Fruit fly (Drosophila melanogaster): Measurements from ENCODE around the gene CG18063.

CG18063 gene

DNA sequence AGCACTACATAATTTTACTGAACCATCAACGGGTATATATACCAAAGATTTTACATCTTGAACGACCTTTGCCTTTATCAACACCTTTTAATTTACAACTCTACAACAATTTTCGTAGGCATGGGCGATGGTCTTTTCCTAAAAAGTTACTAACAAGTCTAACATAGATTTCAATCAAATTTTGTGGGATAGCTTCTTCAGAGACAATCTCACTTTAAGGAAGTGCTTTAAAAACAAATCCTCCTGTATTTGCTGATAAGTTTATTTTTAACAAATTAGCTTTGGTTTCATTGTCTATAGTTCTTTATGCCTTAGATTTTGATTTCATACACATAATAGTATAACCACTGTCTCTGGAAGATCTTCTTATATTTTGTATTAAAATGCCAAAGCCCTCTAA, at the start of gene CG18063:
Gene CG18063, plus strand, starts transcription at position 301 of the 400 bp plus-strand sequence.
- no peak for TF ChIP-seq Sin3A (optimal IDR thresholded peaks at IDR 0.05)
- no peak for TF ChIP-seq h (optimal IDR thresholded peaks at IDR 0.05)
- no peak for TF ChIP-seq ttk (optimal IDR thresholded peaks at IDR 0.05)
- TF ChIP-seq psq (optimal IDR thresholded peaks at IDR 0.05) = no peak
- no peak for TF ChIP-seq Myc (optimal IDR thresholded peaks at IDR 0.05)
- no peak for TF ChIP-seq insv (optimal IDR thresholded peaks at IDR 0.05)

DNA sequence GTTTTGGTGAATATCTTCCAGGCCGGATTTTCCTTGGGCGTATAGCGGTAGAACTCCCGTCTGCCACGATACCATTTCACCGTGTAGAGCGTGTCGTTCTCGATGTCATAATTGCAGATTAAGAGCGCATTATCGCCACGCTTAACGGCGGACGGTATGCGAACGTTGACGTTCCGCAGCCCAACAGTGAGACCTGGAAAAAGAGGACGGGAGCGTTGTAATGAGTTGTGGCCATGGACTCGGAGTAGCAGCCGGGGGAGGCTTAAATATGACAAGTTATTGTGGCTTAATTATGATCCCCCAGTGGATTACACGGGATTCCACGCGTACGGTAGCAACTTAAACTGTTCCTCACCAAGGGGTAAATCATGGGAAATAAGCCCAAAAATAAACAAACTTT, 49.6 kb upstream of the CG18063 start:
- TF ChIP-seq Myc (optimal IDR thresholded peaks at IDR 0.05) = no peak
- TF ChIP-seq psq (optimal IDR thresholded peaks at IDR 0.05) = no peak
- no peak for TF ChIP-seq h (optimal IDR thresholded peaks at IDR 0.05)
- no peak for TF ChIP-seq insv (optimal IDR thresholded peaks at IDR 0.05)
- TF ChIP-seq Sin3A (optimal IDR thresholded peaks at IDR 0.05) = no peak
- TF ChIP-seq ttk (optimal IDR thresholded peaks at IDR 0.05) = no peak

DNA sequence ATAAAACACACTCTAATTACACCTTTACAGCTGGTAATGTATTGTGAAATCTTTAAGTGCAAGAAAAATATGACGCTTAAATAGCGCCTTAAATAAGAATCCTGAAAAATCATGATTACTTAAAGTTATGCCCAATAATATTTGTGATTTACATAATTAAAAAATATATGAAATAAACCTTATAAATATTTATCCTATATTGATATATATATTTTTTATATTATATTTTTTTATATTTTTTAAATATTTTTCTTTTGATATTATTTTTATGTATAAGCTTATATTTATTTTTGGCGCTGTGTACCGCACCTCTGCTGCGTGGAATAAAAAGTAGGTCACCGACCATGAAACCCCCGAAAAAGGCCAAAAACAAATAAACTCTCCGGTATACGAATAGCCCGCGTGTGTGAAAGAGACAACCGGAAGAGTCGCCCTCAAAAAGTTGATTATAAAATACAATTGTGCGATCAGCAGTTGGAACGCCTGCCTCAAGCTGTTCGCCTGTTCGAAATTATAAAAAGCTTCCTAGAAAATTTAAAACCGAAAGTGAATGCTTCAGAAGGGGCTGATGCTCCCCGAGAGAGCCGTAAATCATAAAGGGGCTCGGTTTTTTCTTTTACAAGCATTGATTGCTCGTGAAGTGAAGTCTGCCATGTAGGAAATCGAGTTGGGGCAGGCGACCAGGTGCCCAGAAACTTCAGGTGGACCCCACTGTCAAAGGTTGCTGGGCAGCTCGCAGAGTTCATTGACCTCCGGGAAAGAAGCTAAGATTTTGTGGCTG, 49.0 kb upstream of the CG18063 start:
- TF ChIP-seq psq (optimal IDR thresholded peaks at IDR 0.05) = no peak

DNA sequence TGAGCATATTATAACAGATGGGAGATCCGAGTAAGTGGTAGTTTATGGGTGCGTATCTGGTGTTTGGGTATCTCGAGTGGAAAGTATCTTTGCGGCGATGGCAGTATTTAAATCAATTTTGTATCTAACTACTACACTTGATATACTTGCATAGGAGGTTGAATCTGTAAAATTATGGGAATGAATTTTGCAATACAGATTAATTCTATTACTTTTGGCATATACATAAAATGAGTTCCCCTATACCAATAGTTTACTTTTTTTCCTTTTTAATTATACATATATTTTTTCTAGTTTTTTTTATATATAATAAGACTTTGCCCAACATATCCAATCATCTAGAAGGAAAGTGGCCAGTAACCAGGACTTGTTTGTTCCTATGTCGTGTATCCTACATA, 48.4 kb upstream of the CG18063 start:
- TF ChIP-seq psq (optimal IDR thresholded peaks at IDR 0.05) (no peak), Myc (optimal IDR thresholded peaks at IDR 0.05) (no peak), ttk (optimal IDR thresholded peaks at IDR 0.05) (no peak), Sin3A (optimal IDR thresholded peaks at IDR 0.05) (no peak), insv (optimal IDR thresholded peaks at IDR 0.05) (no peak), h (optimal IDR thresholded peaks at IDR 0.05) (no peak)

DNA sequence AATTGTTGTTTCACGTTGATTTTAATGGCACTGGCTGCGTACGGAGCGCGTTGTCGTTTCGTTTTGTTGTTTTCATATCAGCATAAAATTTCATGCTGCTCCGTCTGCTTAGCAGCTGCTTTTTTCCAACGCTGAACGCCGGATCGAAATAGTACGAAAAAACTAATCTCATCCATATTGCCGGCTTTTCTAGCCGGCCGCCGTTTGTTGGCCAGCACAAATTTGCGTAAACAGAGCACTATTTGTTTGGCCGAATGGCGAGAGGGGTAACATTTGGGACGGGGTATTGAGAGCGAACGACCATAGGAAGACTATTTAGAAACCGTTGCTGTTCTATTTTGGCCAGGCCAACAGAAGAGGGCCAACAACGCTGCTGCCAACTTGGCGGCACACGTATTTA, 47.8 kb upstream of the CG18063 start:
- no peak for TF ChIP-seq Sin3A (optimal IDR thresholded peaks at IDR 0.05)
- TF ChIP-seq insv (optimal IDR thresholded peaks at IDR 0.05) = no peak
- no peak for TF ChIP-seq Myc (optimal IDR thresholded peaks at IDR 0.05)
- TF ChIP-seq h (optimal IDR thresholded peaks at IDR 0.05) = no peak
- no peak for TF ChIP-seq ttk (optimal IDR thresholded peaks at IDR 0.05)
- no peak for TF ChIP-seq psq (optimal IDR thresholded peaks at IDR 0.05)

DNA sequence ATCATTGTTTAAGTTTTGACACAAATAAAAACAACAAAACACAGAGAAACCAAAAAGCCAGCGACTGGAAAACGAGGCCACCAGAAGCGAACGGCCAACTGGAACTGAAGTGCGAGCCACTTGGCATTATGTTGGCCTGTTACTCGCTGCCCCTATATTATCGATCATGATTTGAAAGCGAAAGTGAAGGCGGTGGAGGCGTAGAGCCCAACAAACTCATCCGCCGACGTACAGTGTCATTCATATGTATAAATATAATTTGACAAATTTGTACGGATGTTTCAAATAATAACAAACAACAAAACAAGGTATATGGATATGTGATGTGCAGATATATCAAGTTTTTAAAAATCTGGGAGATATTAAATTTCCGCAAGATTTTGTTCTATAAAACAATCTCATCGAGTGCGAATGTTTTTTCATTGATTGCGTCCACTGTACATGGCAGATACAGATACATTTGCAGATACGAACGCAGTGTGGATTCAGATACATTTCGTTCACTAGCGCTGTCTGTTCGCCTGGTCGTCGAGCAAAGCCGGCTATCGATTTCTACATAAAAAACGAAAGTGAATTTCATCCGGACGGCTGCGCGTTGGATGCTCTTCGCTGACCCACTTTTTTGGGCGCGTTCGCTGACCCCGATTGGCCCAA, 46.6 kb upstream of the CG18063 start:
- TF ChIP-seq Myc (optimal IDR thresholded peaks at IDR 0.05) (no peak), ttk (optimal IDR thresholded peaks at IDR 0.05) (no peak), psq (optimal IDR thresholded peaks at IDR 0.05) (no peak), insv (optimal IDR thresholded peaks at IDR 0.05) (no peak), h (optimal IDR thresholded peaks at IDR 0.05) (no peak), Sin3A (optimal IDR thresholded peaks at IDR 0.05) (no peak)

DNA sequence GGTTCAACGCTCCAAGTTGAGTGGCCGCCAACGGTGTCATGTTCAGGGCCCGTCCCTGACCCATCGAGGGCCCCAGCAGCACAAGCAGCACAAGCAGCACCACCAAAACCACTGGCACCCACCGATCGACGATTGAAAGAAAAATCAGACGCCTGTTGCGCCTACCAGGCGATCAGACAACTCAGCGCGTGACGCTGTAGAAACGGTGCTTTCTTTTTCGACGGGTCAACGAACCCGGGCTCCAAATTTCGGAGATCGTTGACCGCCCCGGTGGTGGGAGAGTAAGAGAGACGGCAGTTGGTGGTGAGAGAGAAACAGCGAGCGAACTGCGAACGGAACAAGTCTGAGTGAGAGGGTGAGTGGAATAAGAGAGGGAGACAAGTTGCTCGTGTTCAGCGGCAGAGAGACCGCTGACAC, 46.1 kb upstream of the CG18063 start:
- no peak for TF ChIP-seq Sin3A (optimal IDR thresholded peaks at IDR 0.05)
- no peak for TF ChIP-seq psq (optimal IDR thresholded peaks at IDR 0.05)
- no peak for TF ChIP-seq Myc (optimal IDR thresholded peaks at IDR 0.05)
- TF ChIP-seq ttk (optimal IDR thresholded peaks at IDR 0.05) = no peak
- no peak for TF ChIP-seq insv (optimal IDR thresholded peaks at IDR 0.05)
- no peak for TF ChIP-seq h (optimal IDR thresholded peaks at IDR 0.05)

DNA sequence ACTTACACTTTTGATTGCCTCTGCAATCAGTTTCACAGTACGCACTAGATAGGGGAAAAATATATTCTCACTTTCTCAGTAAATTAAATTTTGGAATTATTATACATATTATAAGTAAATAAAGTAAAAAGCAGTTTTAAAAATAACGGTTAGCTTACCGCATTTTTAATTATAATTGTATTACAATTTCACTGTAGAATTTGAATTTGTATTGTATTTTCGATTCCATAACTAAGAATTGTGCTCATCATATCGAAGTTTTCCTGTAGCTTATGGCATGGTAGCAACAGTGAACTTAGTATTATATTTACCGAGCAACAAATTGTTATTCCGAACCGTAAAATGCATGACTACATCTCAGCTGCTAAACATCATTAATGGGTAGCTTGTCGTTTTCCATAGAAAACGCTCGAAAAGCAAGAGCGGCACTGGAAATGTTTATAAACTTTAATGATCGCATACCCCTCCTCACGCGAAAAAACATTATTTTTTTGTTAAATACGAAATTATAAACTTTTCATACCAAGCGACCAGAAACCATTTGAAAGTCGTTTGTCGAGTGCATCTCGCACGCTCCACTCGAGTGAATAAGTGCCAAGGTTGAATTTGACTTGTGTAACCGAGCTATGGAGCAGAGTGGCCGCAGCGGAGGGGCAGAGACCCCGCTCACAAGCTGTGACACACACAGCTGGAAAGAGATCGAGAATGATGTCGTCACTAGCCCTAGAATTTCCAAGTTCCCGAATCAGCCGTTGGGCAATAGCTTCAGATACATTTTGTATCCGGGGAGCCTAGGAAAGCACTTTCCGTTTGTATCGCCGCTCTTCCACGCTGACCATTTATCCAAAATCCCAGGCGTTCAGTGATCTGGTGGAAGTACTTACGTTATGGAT, 45.4 kb upstream of the CG18063 start:
- no peak for TF ChIP-seq psq (optimal IDR thresholded peaks at IDR 0.05)
- no peak for TF ChIP-seq Myc (optimal IDR thresholded peaks at IDR 0.05)
- no peak for TF ChIP-seq Sin3A (optimal IDR thresholded peaks at IDR 0.05)
- no peak for TF ChIP-seq ttk (optimal IDR thresholded peaks at IDR 0.05)
- no peak for TF ChIP-seq insv (optimal IDR thresholded peaks at IDR 0.05)
- no peak for TF ChIP-seq h (optimal IDR thresholded peaks at IDR 0.05)

DNA sequence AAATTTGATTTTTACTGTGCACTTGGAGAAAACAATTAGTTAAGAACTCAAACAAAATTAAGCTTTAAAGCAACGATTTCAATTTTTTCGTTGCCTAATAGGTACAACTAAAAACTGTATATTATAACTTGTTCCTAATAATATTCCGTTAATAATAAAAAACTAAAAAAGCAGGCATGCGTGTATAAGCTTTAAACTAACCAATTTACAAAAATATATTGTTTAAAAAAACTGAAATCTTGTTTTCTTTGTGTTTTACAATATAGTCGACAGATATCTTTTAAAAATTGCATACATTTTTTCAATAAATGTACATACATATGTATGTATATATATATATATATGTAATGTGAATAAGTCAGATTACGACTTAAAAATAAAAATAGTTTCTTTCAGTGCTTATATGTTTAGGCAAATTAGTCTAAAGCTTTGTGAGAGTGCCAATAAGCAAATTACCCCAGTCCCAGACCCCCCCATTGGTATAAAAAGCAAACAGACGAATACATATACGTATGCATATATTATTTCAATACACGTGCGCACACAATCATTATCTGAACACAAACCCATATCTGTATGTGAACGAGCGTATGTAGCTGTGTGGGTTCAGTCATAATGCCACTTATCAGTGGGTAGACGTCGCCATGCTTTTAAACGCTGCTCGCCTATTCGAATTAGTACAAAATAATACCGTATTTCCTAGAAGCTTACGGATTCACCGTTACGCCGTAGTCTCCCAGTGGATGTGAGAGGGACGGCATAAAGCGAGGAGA, 44.6 kb upstream of the CG18063 start:
- no peak for TF ChIP-seq psq (optimal IDR thresholded peaks at IDR 0.05)
- no peak for TF ChIP-seq Myc (optimal IDR thresholded peaks at IDR 0.05)
- no peak for TF ChIP-seq Sin3A (optimal IDR thresholded peaks at IDR 0.05)
- TF ChIP-seq h (optimal IDR thresholded peaks at IDR 0.05) = no peak
- no peak for TF ChIP-seq insv (optimal IDR thresholded peaks at IDR 0.05)
- no peak for TF ChIP-seq ttk (optimal IDR thresholded peaks at IDR 0.05)

DNA sequence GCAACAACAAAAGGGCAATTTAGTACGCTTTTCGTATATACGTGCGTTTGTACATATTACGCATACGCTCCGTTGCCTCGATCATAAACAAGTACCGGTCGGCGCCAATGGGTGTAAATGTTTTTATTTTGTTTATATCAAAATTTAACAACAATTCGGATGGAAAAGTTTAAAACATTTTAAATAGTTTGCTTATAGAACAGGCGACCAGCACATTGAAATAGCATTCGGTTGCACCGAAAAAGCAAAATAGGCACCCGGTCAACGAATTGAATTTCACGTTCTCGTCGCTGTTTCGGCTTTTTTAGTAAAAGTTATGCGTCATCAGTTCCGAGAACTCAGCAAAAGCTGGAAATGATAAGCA, 44.0 kb upstream of the CG18063 start:
- no peak for TF ChIP-seq Myc (optimal IDR thresholded peaks at IDR 0.05)
- no peak for TF ChIP-seq psq (optimal IDR thresholded peaks at IDR 0.05)
- no peak for TF ChIP-seq ttk (optimal IDR thresholded peaks at IDR 0.05)
- TF ChIP-seq h (optimal IDR thresholded peaks at IDR 0.05) = no peak

DNA sequence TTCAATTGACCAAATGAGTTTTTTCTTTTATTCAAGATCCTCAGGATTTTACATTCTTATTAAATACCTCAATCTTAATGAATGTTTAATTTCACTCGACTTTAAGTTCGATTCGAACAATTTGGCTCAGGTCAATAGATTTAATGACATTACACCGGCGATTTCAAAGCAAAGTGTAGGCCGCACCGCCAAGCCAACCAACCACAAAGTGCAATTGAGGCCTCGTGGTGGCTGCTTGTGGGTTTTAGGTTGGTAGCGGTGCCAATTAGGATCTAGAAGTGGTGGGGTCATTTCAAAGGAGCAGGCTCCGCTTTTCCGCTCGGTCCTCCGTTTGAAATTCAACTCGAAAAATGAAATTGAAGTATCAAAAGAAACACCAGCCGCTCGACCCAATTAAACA, 41.1 kb upstream of the CG18063 start, which contains the start of gene CG13244:
Gene CG13244, plus strand, starts transcription at position 301 of the 400 bp plus-strand sequence.
- TF ChIP-seq Sin3A (optimal IDR thresholded peaks at IDR 0.05) = no peak
- no peak for TF ChIP-seq ttk (optimal IDR thresholded peaks at IDR 0.05)
- TF ChIP-seq insv (optimal IDR thresholded peaks at IDR 0.05) = no peak
- TF ChIP-seq Myc (optimal IDR thresholded peaks at IDR 0.05) = no peak
- TF ChIP-seq psq (optimal IDR thresholded peaks at IDR 0.05) = no peak
- no peak for TF ChIP-seq h (optimal IDR thresholded peaks at IDR 0.05)
